Worm (Caenorhabditis elegans) whole organism, L4 larva: ENCODE data around the gene dpy-21.

ENCODE experiments used
- F49E8.2 ChIP-seq: sonication (generic microtip); optimal IDR thresholded peaks from 2 replicates; lab custom pipeline; 2016; ENCODE audit warnings: missing compliant biosample characterization, mild to moderate bottlenecking, missing genetic modification characterization, borderline replicate concordance
- ama-1 ChIP-seq: fragments of 150-350 bp; optimal IDR thresholded peaks from 2 replicates; lab custom pipeline; 2014; ENCODE audit warnings: inconsistent platforms, mixed read lengths
- ces-1 ChIP-seq: fragments of 150-350 bp; sonication (generic microtip); optimal IDR thresholded peaks from 4 replicates; lab custom pipeline; 2014; ENCODE audit warnings: missing biosample characterization, missing genetic modification reagents, missing genetic modification characterization
- dve-1 ChIP-seq: sonication (generic microtip); optimal IDR thresholded peaks from 2 replicates; lab custom pipeline; 2017; ENCODE audit warnings: antibody characterized with exemption, mild to moderate bottlenecking, missing genetic modification characterization, missing compliant biosample characterization; ENCODE audit not compliant: insufficient read depth
- egl-27 ChIP-seq: sonication (generic microtip); optimal IDR thresholded peaks from 3 replicates; lab custom pipeline; 2017; ENCODE audit warnings: missing biosample characterization, missing genetic modification reagents, missing genetic modification characterization
- madf-5 ChIP-seq, 2 experiments: fragments of 200-800 bp; sonication (Bioruptor generic); IDR thresholded peaks; 2 replicates each; pipeline ENCODE4 v1.3.6; 2022; ENCODE audit warnings: missing compliant biosample characterization in 2 of 2, missing genetic modification characterization in 2 of 2
- mep-1 ChIP-seq: fragments of 150-350 bp; sonication (generic microtip); optimal IDR thresholded peaks from 3 replicates; lab custom pipeline; 2014; ENCODE audit warnings: missing biosample characterization, missing genetic modification characterization
- spr-3 ChIP-seq: fragments of 200-800 bp; sonication (Bioruptor generic); optimal IDR thresholded peaks from 2 replicates; lab custom pipeline; 2018; ENCODE audit warnings: mild to moderate bottlenecking, missing genetic modification characterization, missing compliant biosample characterization
- unc-130 ChIP-seq: sonication (generic microtip); optimal IDR thresholded peaks from 2 replicates; lab custom pipeline; 2016; ENCODE audit warnings: missing genetic modification reagents, missing genetic modification characterization, missing compliant biosample characterization
- unc-62 ChIP-seq, 3 experiments: fragments of 150-350 bp in 1 of 3; sonication (generic microtip); optimal IDR thresholded peaks in 2 of 3; peaks in 1 of 3; 1 replicate in 1 of 3; 2 replicates in 2 of 3; lab custom pipeline; 2014 to 2017; ENCODE audit warnings: missing biosample characterization in 3 of 3, missing genetic modification characterization in 3 of 3, missing genetic modification reagents in 3 of 3, missing genotype in 1 of 3
- zag-1 ChIP-seq: fragments of 150-350 bp; optimal IDR thresholded peaks from 2 replicates; lab custom pipeline; 2014; ENCODE audit warnings: missing biosample characterization, missing genetic modification characterization

- TF ChIP-seq unc-130 (GFP tag; lab: Kevin White, UChicago), result no peak
- no peak for TF ChIP-seq spr-3
- no peak for TF ChIP-seq zag-1
- no peak for TF ChIP-seq ces-1
- no peak for TF ChIP-seq dve-1 (tag; lab: Kevin White, UChicago)
- no peak for TF ChIP-seq F49E8.2 (tag; lab: Kevin White, UChicago)
- no peak for TF ChIP-seq egl-27 (tag; lab: Kevin White, UChicago)
- no peak for TF ChIP-seq ama-1 (lab: Kevin White, UChicago)
- TF ChIP-seq mep-1, result no peak
- no peak for TF ChIP-seq madf-5 (GFP tag; IDR thresholded peaks at IDR 0.05; lab: Robert Waterston, UW)
- TF ChIP-seq unc-62 (GFP tag; optimal IDR thresholded peaks at IDR 0.05 in 1 of 2; lab: Kevin White, UChicago), result no peak
- no peak for TF ChIP-seq unc-62 (tag; optimal IDR thresholded peaks at IDR 0.05; lab: Kevin White, UChicago)
Measured at ce11 chrV:17947266-17947665, 1.7 kb downstream of the dpy-21 start.
